Fruit fly (Drosophila melanogaster): Measurements from ENCODE around the gene Pisd.

Gene Pisd

dm6 chr3R:24050690-24051440, at the start of gene Pisd, which contains the start of gene Atg6:
TSS of gene Pisd (plus strand) at chr3R:24050783.
TSS of gene Atg6 (minus strand) at chr3R:24050782.
- TF ChIP-seq h (optimal IDR thresholded peaks at IDR 0.05) (no peak), psq (optimal IDR thresholded peaks at IDR 0.05) (no peak), Myc (optimal IDR thresholded peaks at IDR 0.05) (no peak), ttk (optimal IDR thresholded peaks at IDR 0.05) (no peak), Sin3A (optimal IDR thresholded peaks at IDR 0.05) (no peak), insv (optimal IDR thresholded peaks at IDR 0.05) (no peak)

- no peak for TF ChIP-seq psq (optimal IDR thresholded peaks at IDR 0.05)
- no peak for TF ChIP-seq h (optimal IDR thresholded peaks at IDR 0.05)
- TF ChIP-seq insv (optimal IDR thresholded peaks at IDR 0.05), result no peak
- no peak for TF ChIP-seq Myc (optimal IDR thresholded peaks at IDR 0.05)
- TF ChIP-seq Sin3A (optimal IDR thresholded peaks at IDR 0.05), result no peak
- no peak for TF ChIP-seq ttk (optimal IDR thresholded peaks at IDR 0.05)
These were observed 49.4 kb upstream of the Pisd start for dm6 chr3R:24001150-24001549.

dm6 chr3R:24003948-24004347, 46.6 kb upstream of the Pisd start:
- TF ChIP-seq psq (optimal IDR thresholded peaks at IDR 0.05), result no peak
- no peak for TF ChIP-seq insv (optimal IDR thresholded peaks at IDR 0.05)
- TF ChIP-seq h (optimal IDR thresholded peaks at IDR 0.05), result no peak
- no peak for TF ChIP-seq Sin3A (optimal IDR thresholded peaks at IDR 0.05)
- no peak for TF ChIP-seq Myc (optimal IDR thresholded peaks at IDR 0.05)
- TF ChIP-seq ttk (optimal IDR thresholded peaks at IDR 0.05), result no peak

DNA sequence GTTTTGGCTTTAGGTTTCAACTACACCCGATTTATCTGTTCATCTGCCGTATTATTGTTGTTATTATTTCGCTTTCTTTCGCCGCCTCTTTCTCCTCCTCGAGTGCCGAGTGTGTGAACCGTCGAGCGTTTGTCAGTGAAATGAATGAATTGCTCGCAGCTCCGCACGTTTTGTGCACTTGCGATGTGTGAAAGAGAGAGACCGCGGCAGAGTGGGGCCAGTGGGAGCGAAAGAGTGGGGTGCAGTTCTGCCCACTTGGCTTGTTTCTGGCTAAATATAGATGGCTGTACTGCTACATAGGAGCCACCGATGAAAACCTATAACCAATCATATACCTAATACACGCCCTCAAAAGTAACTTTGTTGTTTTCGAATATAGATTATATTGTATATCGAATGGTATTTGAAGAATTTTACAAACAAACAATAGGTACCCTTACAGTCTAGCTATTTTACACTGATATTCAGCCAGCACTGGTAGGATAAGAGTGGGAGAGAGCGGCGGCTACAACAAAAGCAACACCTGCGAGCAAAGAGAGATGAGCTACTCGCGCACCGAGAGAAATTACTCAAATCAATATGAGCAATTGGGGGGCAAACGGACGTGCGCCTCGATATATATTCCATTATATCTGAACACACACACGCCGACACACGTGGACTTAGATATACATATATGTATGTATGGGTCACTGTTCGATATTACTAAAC, 44.0 kb upstream of the Pisd start:
- no peak for TF ChIP-seq ttk (optimal IDR thresholded peaks at IDR 0.05)
- TF ChIP-seq insv (optimal IDR thresholded peaks at IDR 0.05), result no peak
- TF ChIP-seq Myc (optimal IDR thresholded peaks at IDR 0.05), result no peak
- no peak for TF ChIP-seq h (optimal IDR thresholded peaks at IDR 0.05)
- TF ChIP-seq Sin3A (optimal IDR thresholded peaks at IDR 0.05), result no peak
- TF ChIP-seq psq (optimal IDR thresholded peaks at IDR 0.05), result no peak

- TF ChIP-seq ttk (optimal IDR thresholded peaks at IDR 0.05) (no peak), Sin3A (optimal IDR thresholded peaks at IDR 0.05) (no peak), insv (optimal IDR thresholded peaks at IDR 0.05) (no peak), h (optimal IDR thresholded peaks at IDR 0.05) (no peak), Myc (optimal IDR thresholded peaks at IDR 0.05) (no peak), psq (optimal IDR thresholded peaks at IDR 0.05) (no peak)
These were observed 42.6 kb upstream of the Pisd start for dm6 chr3R:24007775-24008506.

DNA sequence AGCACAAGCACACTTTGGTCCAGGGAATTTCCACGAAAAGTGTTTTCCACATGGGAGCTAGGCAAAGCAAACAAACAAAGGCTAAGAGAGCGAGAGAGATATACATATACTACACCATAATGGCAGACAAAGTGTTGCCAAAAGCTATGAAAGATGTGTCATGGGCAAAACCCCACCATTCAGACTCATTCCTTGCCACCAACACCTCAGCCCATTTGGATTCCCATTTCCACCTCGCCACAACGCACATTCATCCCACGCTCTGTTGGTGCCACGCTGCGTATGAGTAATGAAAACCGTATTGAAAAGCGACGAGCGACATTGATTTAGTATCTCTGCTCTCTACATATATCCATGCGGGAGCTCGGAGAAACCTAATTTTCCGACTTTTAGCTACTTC, 41.7 kb upstream of the Pisd start:
- TF ChIP-seq h (optimal IDR thresholded peaks at IDR 0.05) (no peak), psq (optimal IDR thresholded peaks at IDR 0.05) (no peak), Myc (optimal IDR thresholded peaks at IDR 0.05) (no peak), Sin3A (optimal IDR thresholded peaks at IDR 0.05) (no peak), ttk (optimal IDR thresholded peaks at IDR 0.05) (no peak), insv (optimal IDR thresholded peaks at IDR 0.05) (no peak)

DNA sequence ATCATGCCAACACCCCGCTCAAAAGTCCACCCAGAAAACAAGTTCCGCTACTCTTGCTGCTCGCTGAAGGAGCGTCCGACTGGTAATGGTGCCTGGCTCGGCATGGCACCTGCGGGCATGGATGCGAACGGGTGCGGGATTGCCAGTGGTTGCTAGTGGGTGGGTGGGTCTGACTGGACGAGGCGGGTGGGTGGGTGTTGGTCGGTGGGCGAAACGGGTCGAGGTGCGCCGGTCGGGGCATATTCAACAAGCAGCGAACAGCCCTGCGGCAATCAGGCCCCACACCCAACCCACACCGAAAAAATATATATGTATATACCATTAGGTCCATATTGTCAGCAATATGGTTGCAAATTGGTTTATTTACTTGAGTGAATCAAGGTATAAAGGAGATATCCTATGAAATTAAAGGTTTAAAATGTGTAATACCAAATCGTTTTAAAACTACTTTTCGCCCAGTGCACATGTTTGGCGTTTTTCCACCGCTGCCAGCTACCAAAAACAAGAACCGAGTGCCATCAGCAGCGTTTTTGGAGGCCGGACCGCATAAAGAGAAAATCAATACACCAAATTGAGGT, 39.9 kb upstream of the Pisd start:
- TF ChIP-seq Myc (optimal IDR thresholded peaks at IDR 0.05) (no peak), h (optimal IDR thresholded peaks at IDR 0.05) (no peak)

DNA sequence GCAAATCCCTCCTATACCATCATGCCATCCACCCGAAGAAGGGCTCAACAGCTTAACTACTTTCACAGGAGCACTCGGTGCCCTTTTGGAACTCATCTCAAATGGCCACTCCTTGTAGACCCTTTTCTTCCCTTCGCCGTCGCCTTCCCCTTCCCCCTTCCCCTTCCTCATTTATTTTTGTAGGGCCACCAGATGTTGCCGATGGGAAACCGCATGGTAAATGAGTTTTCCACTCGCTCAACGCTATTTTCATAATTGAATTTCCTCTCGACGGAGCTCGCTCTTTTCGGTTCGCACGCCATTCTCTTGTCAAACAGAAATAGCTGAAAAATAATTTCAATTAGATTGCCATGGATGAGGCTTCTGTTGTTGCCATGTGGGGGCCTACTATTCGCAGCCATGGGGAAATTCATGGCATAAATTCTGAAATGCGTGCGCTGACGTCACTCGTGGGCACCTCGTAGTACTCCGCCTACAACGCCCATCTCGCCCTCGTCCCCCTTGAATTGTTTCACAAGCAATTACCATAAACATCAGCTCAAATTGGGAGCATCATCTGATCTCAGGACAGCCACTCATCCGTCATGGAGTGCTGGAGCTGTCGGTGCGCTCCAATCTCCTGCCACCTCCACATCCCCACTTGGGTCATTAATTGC, 38.4 kb upstream of the Pisd start:
- TF ChIP-seq Myc (optimal IDR thresholded peaks at IDR 0.05) (no peak), h (optimal IDR thresholded peaks at IDR 0.05) (no peak), psq (optimal IDR thresholded peaks at IDR 0.05) (no peak), Sin3A (optimal IDR thresholded peaks at IDR 0.05) (no peak), insv (optimal IDR thresholded peaks at IDR 0.05) (no peak), ttk (optimal IDR thresholded peaks at IDR 0.05) (no peak)

dm6 chr3R:24014600-24014999, 36.0 kb upstream of the Pisd start:
- no peak for TF ChIP-seq Sin3A (optimal IDR thresholded peaks at IDR 0.05)
- TF ChIP-seq psq (optimal IDR thresholded peaks at IDR 0.05), result no peak
- no peak for TF ChIP-seq Myc (optimal IDR thresholded peaks at IDR 0.05)
- TF ChIP-seq insv (optimal IDR thresholded peaks at IDR 0.05), result no peak
- TF ChIP-seq ttk (optimal IDR thresholded peaks at IDR 0.05), result no peak
- no peak for TF ChIP-seq h (optimal IDR thresholded peaks at IDR 0.05)

dm6 chr3R:24015449-24015848, 35.1 kb upstream of the Pisd start:
- no peak for TF ChIP-seq psq (optimal IDR thresholded peaks at IDR 0.05)
- no peak for TF ChIP-seq Sin3A (optimal IDR thresholded peaks at IDR 0.05)
- TF ChIP-seq ttk (optimal IDR thresholded peaks at IDR 0.05), result no peak
- TF ChIP-seq insv (optimal IDR thresholded peaks at IDR 0.05), result no peak
- no peak for TF ChIP-seq h (optimal IDR thresholded peaks at IDR 0.05)
- TF ChIP-seq Myc (optimal IDR thresholded peaks at IDR 0.05), result no peak
